Fruit fly (Drosophila melanogaster) whole organism, embryonic: Measurements from ENCODE around the gene CG12289.
A peak's percentile ranks its signal among the peaks of the same experiment; 100 is the strongest.

Source experiments
- Antp ChIP-seq: fragments of 200-800 bp; sonication (Bioruptor generic); optimal IDR thresholded peaks from 3 replicates; lab custom pipeline; 2016; ENCODE audit warnings: missing biosample characterization, missing genetic modification characterization
- CG13424 ChIP-seq: fragments of 200-800 bp; sonication (Bioruptor generic); optimal IDR thresholded peaks from 2 replicates; lab custom pipeline; 2019; ENCODE audit warnings: missing biosample characterization, mild to moderate bottlenecking, missing genetic modification characterization, moderate library complexity
- CG15073 ChIP-seq: fragments of 200-800 bp; sonication (Bioruptor generic); optimal IDR thresholded peaks from 2 replicates; lab custom pipeline; 2016; ENCODE audit warnings: missing biosample characterization, missing genetic modification characterization
- CG15696 ChIP-seq: fragments of 200-800 bp; sonication (Bioruptor generic); optimal IDR thresholded peaks from 2 replicates; lab custom pipeline; 2019; ENCODE audit warnings: missing biosample characterization, mild to moderate bottlenecking, missing genetic modification characterization, moderate library complexity
- CG17361 ChIP-seq: fragments of 200-800 bp; sonication (Bioruptor generic); IDR thresholded peaks from 3 replicates; pipeline ENCODE4 v1.3.6; 2022; ENCODE audit warnings: missing biosample characterization, missing genetic modification characterization
- CG32532 ChIP-seq: fragments of 200-800 bp; sonication (Bioruptor generic); IDR thresholded peaks from 2 replicates; pipeline ENCODE4 v1.3.6; 2022; ENCODE audit warnings: missing biosample characterization, missing genetic modification characterization
- CG33557 ChIP-seq: fragments of 200-800 bp; sonication (Bioruptor generic); optimal IDR thresholded peaks from 2 replicates; lab custom pipeline; 2019; ENCODE audit warnings: missing biosample characterization, mild to moderate bottlenecking, missing genetic modification characterization, moderate library complexity
- CG34224 ChIP-seq: fragments of 200-800 bp; sonication (Bioruptor generic); IDR thresholded peaks from 3 replicates; pipeline ENCODE4 v1.3.6; 2022; ENCODE audit warnings: missing biosample characterization, missing genetic modification characterization; ENCODE audit not compliant: partially characterized antibody
- CG43689 ChIP-seq: fragments of 200-800 bp; sonication (Bioruptor generic); IDR thresholded peaks from 2 replicates; pipeline ENCODE4 v1.3.6; 2022; ENCODE audit warnings: missing biosample characterization, missing genetic modification characterization
- CG8944 ChIP-seq: fragments of 200-800 bp; sonication (Bioruptor generic); optimal IDR thresholded peaks from 3 replicates; lab custom pipeline; 2016; ENCODE audit warnings: missing biosample characterization, missing genetic modification characterization
- Dfd ChIP-seq, 2 experiments: fragments of >200 bp; optimal IDR thresholded peaks; 2 replicates each; lab custom pipeline; 2017; ENCODE audit warnings: missing biosample characterization in 2 of 2, missing genetic modification characterization in 2 of 2
- Dip3 ChIP-seq: fragments of 200-800 bp; sonication (Bioruptor generic); optimal IDR thresholded peaks from 3 replicates; lab custom pipeline; 2016; ENCODE audit warnings: missing biosample characterization, missing genetic modification characterization
- Dll ChIP-seq: fragments of 200-800 bp; sonication (Bioruptor generic); IDR thresholded peaks from 4 replicates; pipeline ENCODE4 v1.3.6; 2022; ENCODE audit warnings: missing biosample characterization, missing genetic modification characterization; ENCODE audit not compliant: partially characterized antibody
- ERR ChIP-seq: fragments of 200-800 bp; sonication (Bioruptor generic); optimal IDR thresholded peaks from 2 replicates; lab custom pipeline; 2016; ENCODE audit warnings: missing biosample characterization, missing genetic modification characterization
- H2.0 ChIP-seq: fragments of 200-800 bp; sonication (Bioruptor generic); IDR thresholded peaks from 2 replicates; pipeline ENCODE4 v1.3.6; 2022; ENCODE audit warnings: missing biosample characterization, missing genetic modification characterization
- HLH54F ChIP-seq: fragments of 200-800 bp; sonication (Bioruptor generic); optimal IDR thresholded peaks from 3 replicates; lab custom pipeline; 2016; ENCODE audit warnings: missing biosample characterization, missing genetic modification characterization
- Hand ChIP-seq: fragments of 200-800 bp; sonication (Bioruptor generic); optimal IDR thresholded peaks from 2 replicates; lab custom pipeline; 2017; ENCODE audit warnings: mild to moderate bottlenecking, missing biosample characterization, missing genetic modification reagents, missing genetic modification characterization
- Jarid2 ChIP-seq: fragments of 200-800 bp; sonication (Bioruptor generic); optimal IDR thresholded peaks from 3 replicates; lab custom pipeline; 2017; ENCODE audit warnings: mild to moderate bottlenecking, missing biosample characterization, missing genetic modification reagents, missing genetic modification characterization
- Mad ChIP-seq: fragments of 200-800 bp; sonication (Bioruptor generic); optimal IDR thresholded peaks from 2 replicates; lab custom pipeline; 2016; ENCODE audit warnings: missing biosample characterization, missing genetic modification characterization
- Max ChIP-seq: fragments of 200-800 bp; sonication (Bioruptor generic); optimal IDR thresholded peaks from 2 replicates; lab custom pipeline; 2016; ENCODE audit warnings: missing biosample characterization, mild to moderate bottlenecking, missing genetic modification characterization
- NC2β ChIP-seq: fragments of 200-800 bp; sonication (Bioruptor generic); optimal IDR thresholded peaks from 2 replicates; lab custom pipeline; 2016; ENCODE audit warnings: missing biosample characterization, missing genetic modification characterization
- Stat92E ChIP-seq, 3 experiments: fragments of >200 bp in 2 of 3; fragments of 200-800 bp in 1 of 3; sonication (Bioruptor generic) in 1 of 3; optimal IDR thresholded peaks; 2 replicates each; lab custom pipeline; 2017 to 2019; ENCODE audit warnings: missing biosample characterization in 3 of 3, missing genetic modification characterization in 3 of 3, mild to moderate bottlenecking in 1 of 3, moderate library complexity in 1 of 3
- YL-1 ChIP-seq: fragments of 200-800 bp; sonication (Bioruptor generic); optimal IDR thresholded peaks from 3 replicates; lab custom pipeline; 2017; ENCODE audit warnings: missing biosample characterization, mild to moderate bottlenecking, missing genetic modification characterization
- amos ChIP-seq: fragments of 200-800 bp; sonication (Bioruptor generic); IDR thresholded peaks from 2 replicates; pipeline ENCODE4 v1.3.6; 2022; ENCODE audit warnings: missing biosample characterization, missing genetic modification characterization; ENCODE audit not compliant: partially characterized antibody
- aop ChIP-seq: fragments of 200-800 bp; sonication (Bioruptor generic); IDR thresholded peaks from 2 replicates; pipeline ENCODE4 v1.3.6; 2022; ENCODE audit warnings: missing biosample characterization, missing genetic modification characterization
- ewg ChIP-seq: fragments of 200-800 bp; sonication (Bioruptor generic); optimal IDR thresholded peaks from 3 replicates; lab custom pipeline; 2017; ENCODE audit warnings: mild to moderate bottlenecking, missing biosample characterization, missing genetic modification reagents, missing genetic modification characterization
- gro ChIP-seq: fragments of 200-800 bp; sonication (Bioruptor generic); optimal IDR thresholded peaks from 2 replicates; lab custom pipeline; 2016; ENCODE audit warnings: missing biosample characterization, missing genetic modification characterization
- ham ChIP-seq: fragments of 200-800 bp; sonication (Bioruptor generic); IDR thresholded peaks from 2 replicates; pipeline ENCODE4 v1.3.6; 2022; ENCODE audit warnings: missing biosample characterization, missing genetic modification characterization
- kay ChIP-seq: fragments of 200-800 bp; sonication (Bioruptor generic); optimal IDR thresholded peaks from 2 replicates; lab custom pipeline; 2016; ENCODE audit warnings: missing biosample characterization, missing genetic modification characterization
- klu ChIP-seq: fragments of 200-800 bp; sonication (Bioruptor generic); IDR thresholded peaks from 2 replicates; pipeline ENCODE4 v1.3.6; 2022; ENCODE audit warnings: missing biosample characterization, missing genetic modification characterization
- luna ChIP-seq: fragments of 200-800 bp; sonication (Bioruptor generic); optimal IDR thresholded peaks from 2 replicates; lab custom pipeline; 2016; ENCODE audit warnings: missing biosample characterization, missing genetic modification characterization
- mirr ChIP-seq: fragments of 200-800 bp; sonication (Bioruptor generic); optimal IDR thresholded peaks from 3 replicates; lab custom pipeline; 2018; ENCODE audit warnings: missing biosample characterization, mild to moderate bottlenecking, missing genetic modification characterization
- nom ChIP-seq: fragments of 200-800 bp; sonication (Bioruptor generic); optimal IDR thresholded peaks from 2 replicates; lab custom pipeline; 2017; ENCODE audit warnings: missing biosample characterization, missing genetic modification characterization, mild to moderate bottlenecking, moderate library complexity, missing genetic modification reagents
- odd ChIP-seq: fragments of 200-800 bp; sonication (Bioruptor generic); optimal IDR thresholded peaks from 2 replicates; lab custom pipeline; 2017; ENCODE audit warnings: missing biosample characterization, mild to moderate bottlenecking, missing genetic modification characterization
- prd ChIP-seq, 3 experiments: fragments of >200 bp in 2 of 3; fragments of 200-800 bp in 1 of 3; sonication (Bioruptor generic) in 1 of 3; optimal IDR thresholded peaks in 2 of 3; IDR thresholded peaks in 1 of 3; 2 replicates in 2 of 3; 3 replicates in 1 of 3; pipeline versions ENCODE4 v1.3.6 to Lab custom; 2017 to 2022; ENCODE audit warnings: missing biosample characterization in 1 of 3, missing genetic modification characterization in 1 of 3
- sc ChIP-seq, 3 experiments: fragments of >200 bp in 2 of 3; fragments of 200-800 bp in 1 of 3; sonication (Bioruptor generic) in 1 of 3; optimal IDR thresholded peaks; 2 replicates in 2 of 3; 3 replicates in 1 of 3; lab custom pipeline; 2017; ENCODE audit warnings: mild to moderate bottlenecking in 1 of 3, missing biosample characterization in 1 of 3, missing genetic modification characterization in 1 of 3, missing genetic modification reagents in 1 of 3
- schlank ChIP-seq: fragments of 200-800 bp; sonication (Bioruptor generic); optimal IDR thresholded peaks from 2 replicates; lab custom pipeline; 2018; ENCODE audit warnings: missing biosample characterization, mild to moderate bottlenecking, missing genetic modification characterization
- sens-2 ChIP-seq: fragments of 200-800 bp; sonication (Bioruptor generic); IDR thresholded peaks from 2 replicates; pipeline ENCODE4 v1.3.6; 2022; ENCODE audit warnings: missing biosample characterization, missing genetic modification characterization
- sna ChIP-seq: fragments of 200-800 bp; sonication (Bioruptor generic); IDR thresholded peaks from 2 replicates; pipeline ENCODE4 v1.3.6; 2022; ENCODE audit warnings: missing biosample characterization, missing genetic modification characterization; ENCODE audit not compliant: partially characterized antibody
- sob ChIP-seq: fragments of 200-800 bp; sonication (Bioruptor generic); IDR thresholded peaks from 2 replicates; pipeline ENCODE4 v1.3.6; 2022; ENCODE audit warnings: missing biosample characterization, missing genetic modification characterization
- ttk ChIP-seq: fragments of 200-800 bp; sonication (Bioruptor generic); IDR thresholded peaks from 2 replicates; pipeline ENCODE4 v2.1.2; 2022; ENCODE audit warnings: missing biosample characterization, missing genetic modification characterization
- yki ChIP-seq: fragments of >200 bp; optimal IDR thresholded peaks from 3 replicates; lab custom pipeline; 2018
- zen2 ChIP-seq: fragments of 200-800 bp; sonication (Bioruptor generic); IDR thresholded peaks from 3 replicates; pipeline ENCODE4 v1.3.6; 2022; ENCODE audit warnings: missing biosample characterization, missing genetic modification characterization; ENCODE audit not compliant: partially characterized antibody
- zf30C ChIP-seq: fragments of 200-800 bp; sonication (Bioruptor generic); optimal IDR thresholded peaks from 3 replicates; lab custom pipeline; 2018; ENCODE audit warnings: missing biosample characterization, mild to moderate bottlenecking, missing genetic modification characterization

CG12289 gene

dm6 chr3L:11487327-11487973 is 29.2 kb upstream of the CG12289 start, which contains the start of gene chrb (continued):
- TF ChIP-seq luna (GFP tag; lab: Kevin White, UChicago): no peak
- 0 out of 4 replicates have a peak, but pooled peaks have one; percentile 48 for TF ChIP-seq Dll
- peak; percentile 74 for TF ChIP-seq NC2β (GFP tag; lab: Kevin White, UChicago)
- no peak for TF ChIP-seq ERR (GFP tag; lab: Kevin White, UChicago)
- peak; percentile 59; the same call in 1 of the 2 replicates for TF ChIP-seq CG32532 (GFP tag; lab: Robert Waterston, UW)
- TF ChIP-seq Dip3 (GFP tag; lab: Kevin White, UChicago): no peak
- no peak for TF ChIP-seq Mad (GFP tag; lab: Kevin White, UChicago)
- peak; percentile 77 for TF ChIP-seq CG34224 (GFP tag; lab: Robert Waterston, UW)
- TF ChIP-seq sob: peak; percentile 42; the same call in 1 of the 2 replicates
- no peak for TF ChIP-seq aop (GFP tag; lab: Robert Waterston, UW)
- no peak for TF ChIP-seq schlank (tag; lab: Kevin White, UChicago)
- peak; percentile 99 for TF ChIP-seq Jarid2
- peak; percentile 59 for TF ChIP-seq ewg (GFP tag; lab: Kevin White, UChicago)
- no peak for TF ChIP-seq CG43689 (GFP tag; lab: Robert Waterston, UW)
- TF ChIP-seq Max: peak; percentile 25
- TF ChIP-seq nom: peak; percentile 79
- TF ChIP-seq amos (GFP tag; lab: Robert Waterston, UW): peak; percentile 49; the same call in 1 of the 2 replicates
- TF ChIP-seq CG13424 (tag; lab: Kevin White, UChicago): no peak
- TF ChIP-seq CG17361: no peak
- TF ChIP-seq CG15696: no peak
- no peak for TF ChIP-seq ttk (GFP tag; lab: Robert Waterston, UW)
- peak; percentile 50 for TF ChIP-seq mirr
- TF ChIP-seq zen2 (GFP tag; lab: Robert Waterston, UW): peak; percentile 84
- peak; percentile 9 for TF ChIP-seq yki (lab: Kevin White, UChicago)
- TF ChIP-seq Dfd (GFP tag; optimal IDR thresholded peaks at IDR 0.05; lab: Kevin White, UChicago): no peak
- TF ChIP-seq ham (GFP tag; lab: Robert Waterston, UW): no peak
- peak; percentile 28 for TF ChIP-seq zf30C (GFP tag; lab: Kevin White, UChicago)
- TF ChIP-seq Hand (GFP tag; lab: Kevin White, UChicago): peak; percentile 53
- TF ChIP-seq sna (GFP tag; lab: Robert Waterston, UW): peak; percentile 70; the same call in 1 of the 2 replicates
- no peak for TF ChIP-seq HLH54F (GFP tag; lab: Kevin White, UChicago)
- TF ChIP-seq sc (optimal IDR thresholded peaks at IDR 0.05; lab: Kevin White, UChicago): no peak
- no peak for TF ChIP-seq sc (GFP tag; optimal IDR thresholded peaks at IDR 0.05; lab: Kevin White, UChicago)
- peak; percentile 29 for TF ChIP-seq CG8944 (GFP tag; lab: Kevin White, UChicago)
- peak; percentile 10 for TF ChIP-seq gro
- no peak for TF ChIP-seq klu (GFP tag; lab: Robert Waterston, UW)
- TF ChIP-seq prd (optimal IDR thresholded peaks at IDR 0.05; lab: Kevin White, UChicago): no peak
- no peak for TF ChIP-seq prd (GFP tag; IDR thresholded peaks at IDR 0.05; lab: Robert Waterston, UW)
- peak; percentile 61 for TF ChIP-seq odd (GFP tag; lab: Kevin White, UChicago)
- 0 out of 2 replicates have a peak, but pooled peaks have one; percentile 15 for TF ChIP-seq H2.0 (GFP tag; lab: Robert Waterston, UW)
- TF ChIP-seq sens-2: 0 out of 2 replicates have a peak, but pooled peaks have one; percentile 8
- peak; percentile 32 for TF ChIP-seq kay (GFP tag; lab: Kevin White, UChicago)
- peak; percentile 54 for TF ChIP-seq CG33557
- TF ChIP-seq CG15073 (GFP tag; lab: Kevin White, UChicago): no peak
- peak in 1 of 3 experiments; percentile 74 for TF ChIP-seq Stat92E (GFP tag; optimal IDR thresholded peaks at IDR 0.05; lab: Kevin White, UChicago)
- TF ChIP-seq Antp (GFP tag; lab: Kevin White, UChicago): peak; percentile 58
- TF ChIP-seq YL-1: peak; percentile 35
